Worm (Caenorhabditis elegans) whole organism, L1 larva: ENCODE data around the gene C06A1.6.

Experiments
- C04F5.9 ChIP-seq: sonication (generic microtip); optimal IDR thresholded peaks from 2 replicates; lab custom pipeline; 2016; ENCODE audit warnings: missing genetic modification characterization, missing compliant biosample characterization
- C16A3.4 ChIP-seq: fragments of 150-350 bp; optimal IDR thresholded peaks from 2 replicates; lab custom pipeline; 2014; ENCODE audit warnings: missing biosample characterization, missing genetic modification characterization
- C34B4.2 ChIP-seq: sonication (generic microtip); optimal IDR thresholded peaks from 2 replicates; lab custom pipeline; 2017; ENCODE audit warnings: mild to moderate bottlenecking, missing genetic modification characterization, missing compliant biosample characterization
- F16B12.6 ChIP-seq: fragments of 150-350 bp; optimal IDR thresholded peaks from 2 replicates; lab custom pipeline; 2014; ENCODE audit warnings: missing biosample characterization, missing genetic modification characterization
- aha-1 ChIP-seq: fragments of 150-350 bp; optimal IDR thresholded peaks from 2 replicates; lab custom pipeline; 2014; ENCODE audit warnings: missing biosample characterization, missing genetic modification characterization
- alr-1 ChIP-seq: fragments of 200-800 bp; sonication (Bioruptor generic); optimal IDR thresholded peaks from 2 replicates; lab custom pipeline; 2018; ENCODE audit warnings: borderline replicate concordance, mild to moderate bottlenecking, missing genetic modification characterization, missing compliant biosample characterization
- aly-2 ChIP-seq: fragments of 150-350 bp; optimal IDR thresholded peaks from 2 replicates; lab custom pipeline; 2014; ENCODE audit warnings: missing biosample characterization, missing genetic modification characterization
- ama-1 ChIP-seq: fragments of 150-350 bp; optimal IDR thresholded peaks from 2 replicates; lab custom pipeline; 2014
- blmp-1 ChIP-seq: fragments of 150-350 bp; optimal IDR thresholded peaks from 2 replicates; lab custom pipeline; 2014; ENCODE audit warnings: missing biosample characterization, missing genetic modification characterization
- ceh-63 ChIP-seq: fragments of 200-800 bp; sonication (Bioruptor generic); optimal IDR thresholded peaks from 2 replicates; lab custom pipeline; 2018; ENCODE audit warnings: mild to moderate bottlenecking, missing genetic modification characterization, missing compliant biosample characterization
- ceh-8 ChIP-seq: fragments of 200-800 bp; sonication (Bioruptor generic); optimal IDR thresholded peaks from 2 replicates; lab custom pipeline; 2018; ENCODE audit warnings: mild to moderate bottlenecking, missing genetic modification characterization, moderate library complexity, missing compliant biosample characterization
- ceh-82 ChIP-seq, 3 experiments: fragments of 150-350 bp in 1 of 3; sonication (generic microtip) in 2 of 3; optimal IDR thresholded peaks; 2 replicates each; lab custom pipeline; 2014 to 2017; ENCODE audit warnings: missing biosample characterization in 3 of 3, missing genetic modification characterization in 3 of 3
- ceh-88 ChIP-seq: fragments of 200-800 bp; sonication (Bioruptor generic); IDR thresholded peaks from 2 replicates; pipeline ENCODE4 v1.3.6; 2022; ENCODE audit warnings: missing genetic modification characterization, missing compliant biosample characterization
- ces-1 ChIP-seq: fragments of 150-350 bp; optimal IDR thresholded peaks from 2 replicates; lab custom pipeline; 2014; ENCODE audit warnings: missing biosample characterization, missing genetic modification reagents, missing genetic modification characterization
- dsc-1 ChIP-seq: sonication (generic microtip); optimal IDR thresholded peaks from 2 replicates; lab custom pipeline; 2016; ENCODE audit warnings: mild to moderate bottlenecking, missing genetic modification characterization, missing compliant biosample characterization
- elt-3 ChIP-seq, 6 experiments: fragments of 150-350 bp in 1 of 6; sonication (generic microtip); optimal IDR thresholded peaks; 2 replicates each; lab custom pipeline; 2017 to 2018; ENCODE audit warnings: missing biosample characterization in 6 of 6, missing genetic modification characterization in 6 of 6, inconsistent platforms in 1 of 6
- ets-5 ChIP-seq: fragments of 200-800 bp; sonication (Bioruptor generic); IDR thresholded peaks from 2 replicates; pipeline ENCODE4 v1.3.6; 2022; ENCODE audit warnings: missing genetic modification characterization, missing compliant biosample characterization
- fkh-4 ChIP-seq: sonication (generic microtip); optimal IDR thresholded peaks from 2 replicates; lab custom pipeline; 2016; ENCODE audit warnings: missing compliant biosample characterization, missing genetic modification characterization, borderline replicate concordance
- grh-1 ChIP-seq: fragments of 200-800 bp; sonication (Bioruptor generic); IDR thresholded peaks from 2 replicates; pipeline ENCODE4 v1.3.6; 2022; ENCODE audit warnings: missing genetic modification reagents, missing genetic modification characterization, missing compliant biosample characterization
- hlh-4 ChIP-seq: sonication (generic microtip); optimal IDR thresholded peaks from 2 replicates; lab custom pipeline; 2016; ENCODE audit warnings: mild to moderate bottlenecking, missing genetic modification characterization, missing compliant biosample characterization
- irx-1 ChIP-seq: sonication (generic microtip); optimal IDR thresholded peaks from 2 replicates; lab custom pipeline; 2016; ENCODE audit warnings: missing genetic modification characterization, missing compliant biosample characterization
- jun-1 ChIP-seq: fragments of 150-350 bp; optimal IDR thresholded peaks from 2 replicates; lab custom pipeline; 2014; ENCODE audit warnings: missing biosample characterization, missing genetic modification reagents, missing genetic modification characterization
- lin-13 ChIP-seq: fragments of 150-350 bp; optimal IDR thresholded peaks from 2 replicates; lab custom pipeline; 2014; ENCODE audit warnings: missing biosample characterization, missing genetic modification reagents, missing genetic modification characterization
- lin-14 ChIP-seq: fragments of 200-800 bp; sonication (Bioruptor generic); optimal IDR thresholded peaks from 2 replicates; lab custom pipeline; 2018; ENCODE audit warnings: mild to moderate bottlenecking, missing genetic modification characterization, moderate library complexity, missing compliant biosample characterization
- lin-39 ChIP-seq: fragments of 150-350 bp; optimal IDR thresholded peaks from 2 replicates; lab custom pipeline; 2014; ENCODE audit warnings: missing biosample characterization, missing genetic modification reagents, missing genetic modification characterization
- lir-3 ChIP-seq: sonication (generic microtip); optimal IDR thresholded peaks from 2 replicates; lab custom pipeline; 2016; ENCODE audit warnings: mild to moderate bottlenecking, missing genetic modification characterization, moderate library complexity, missing compliant biosample characterization; ENCODE audit not compliant: poor library complexity
- lsy-2 ChIP-seq, 2 experiments: fragments of 150-350 bp; optimal IDR thresholded peaks; 2 replicates each; lab custom pipeline; 2014; ENCODE audit warnings: missing biosample characterization in 2 of 2, missing genetic modification characterization in 2 of 2
- mab-9 ChIP-seq: fragments of 200-800 bp; sonication (Bioruptor generic); IDR thresholded peaks from 2 replicates; pipeline ENCODE4 v1.3.6; 2022; ENCODE audit warnings: missing genetic modification reagents, missing genetic modification characterization, missing compliant biosample characterization
- mdl-1 ChIP-seq, 2 experiments: fragments of 150-350 bp; optimal IDR thresholded peaks; 2 replicates each; lab custom pipeline; 2014 to 2017; ENCODE audit warnings: missing biosample characterization in 2 of 2, missing genetic modification characterization in 2 of 2, inconsistent platforms in 1 of 2
- mep-1 ChIP-seq: fragments of 150-350 bp; optimal IDR thresholded peaks from 2 replicates; lab custom pipeline; 2014; ENCODE audit warnings: missing biosample characterization, missing genetic modification characterization
- nhr-11 ChIP-seq: fragments of 150-350 bp; optimal IDR thresholded peaks from 2 replicates; lab custom pipeline; 2014; ENCODE audit warnings: missing biosample characterization, missing genetic modification characterization
- nhr-19 ChIP-seq: fragments of 200-800 bp; sonication (Bioruptor generic); conservative IDR thresholded peaks from 2 replicates; pipeline ENCODE4 v1.3.6; 2022; ENCODE audit warnings: missing genetic modification characterization, missing compliant biosample characterization
- nhr-20 ChIP-seq: sonication (generic microtip); optimal IDR thresholded peaks from 2 replicates; lab custom pipeline; 2016; ENCODE audit warnings: mild to moderate bottlenecking, missing genetic modification characterization, missing compliant biosample characterization
- nhr-237 ChIP-seq: fragments of 150-350 bp; optimal IDR thresholded peaks from 2 replicates; lab custom pipeline; 2014; ENCODE audit warnings: missing biosample characterization, missing genetic modification characterization
- nhr-47 ChIP-seq: sonication (generic microtip); optimal IDR thresholded peaks from 2 replicates; lab custom pipeline; 2016; ENCODE audit warnings: mild to moderate bottlenecking, missing genetic modification characterization, moderate library complexity, missing compliant biosample characterization
- nhr-71 ChIP-seq: sonication (generic microtip); optimal IDR thresholded peaks from 2 replicates; lab custom pipeline; 2016; ENCODE audit warnings: mild to moderate bottlenecking, missing genetic modification characterization, moderate library complexity, missing compliant biosample characterization
- nhr-77 ChIP-seq: fragments of 150-350 bp; optimal IDR thresholded peaks from 2 replicates; lab custom pipeline; 2014; ENCODE audit warnings: missing biosample characterization, missing genetic modification characterization
- nhr-84 ChIP-seq: sonication (generic microtip); optimal IDR thresholded peaks from 2 replicates; lab custom pipeline; 2017; ENCODE audit warnings: missing biosample characterization, missing genetic modification characterization
- nhr-85 ChIP-seq: sonication (generic microtip); peaks from one replicate; lab custom pipeline; 2016; ENCODE audit warnings: missing genetic modification characterization, inconsistent platforms, missing compliant biosample characterization
- pag-3 ChIP-seq: sonication (generic microtip); optimal IDR thresholded peaks from 2 replicates; lab custom pipeline; 2017; ENCODE audit warnings: missing genetic modification characterization, mild to moderate bottlenecking, missing compliant biosample characterization, antibody characterized with exemption, borderline replicate concordance; ENCODE audit not compliant: insufficient read depth
- pqm-1 ChIP-seq: sonication (generic microtip); optimal IDR thresholded peaks from 3 replicates; lab custom pipeline; 2017; ENCODE audit warnings: missing biosample characterization, missing genetic modification characterization
- skn-1 ChIP-seq: fragments of 150-350 bp; optimal IDR thresholded peaks from 2 replicates; lab custom pipeline; 2014; ENCODE audit warnings: missing biosample characterization, missing genetic modification characterization
- snu-23 ChIP-seq: sonication (generic microtip); optimal IDR thresholded peaks from 2 replicates; lab custom pipeline; 2016; ENCODE audit warnings: missing genetic modification characterization, missing compliant biosample characterization
- sox-4 ChIP-seq: sonication (generic microtip); optimal IDR thresholded peaks from 2 replicates; lab custom pipeline; 2016; ENCODE audit warnings: missing genetic modification characterization, missing compliant biosample characterization
- sptf-1 ChIP-seq: fragments of 150-350 bp; optimal IDR thresholded peaks from 2 replicates; lab custom pipeline; 2014; ENCODE audit warnings: missing biosample characterization, missing genetic modification characterization
- sup-37 ChIP-seq: fragments of 200-800 bp; sonication (Bioruptor generic); optimal IDR thresholded peaks from 2 replicates; lab custom pipeline; 2018; ENCODE audit warnings: mild to moderate bottlenecking, missing genetic modification characterization, missing compliant biosample characterization
- tbx-2 ChIP-seq: sonication (generic microtip); optimal IDR thresholded peaks from 2 replicates; lab custom pipeline; 2016; ENCODE audit warnings: missing genetic modification characterization, missing compliant biosample characterization
- unc-130 ChIP-seq: fragments of 150-350 bp; optimal IDR thresholded peaks from 2 replicates; lab custom pipeline; 2017; ENCODE audit warnings: missing biosample characterization, missing genetic modification characterization, inconsistent platforms
- unc-30 ChIP-seq: sonication (generic microtip); optimal IDR thresholded peaks from 2 replicates; lab custom pipeline; 2017; ENCODE audit warnings: missing biosample characterization, missing genetic modification characterization
- unc-62 ChIP-seq: fragments of 150-350 bp; optimal IDR thresholded peaks from 2 replicates; lab custom pipeline; 2014; ENCODE audit warnings: missing biosample characterization, missing genetic modification reagents, missing genetic modification characterization
- unc-86 ChIP-seq: sonication (generic microtip); optimal IDR thresholded peaks from 2 replicates; lab custom pipeline; 2016; ENCODE audit warnings: missing genetic modification characterization, missing compliant biosample characterization
- xbp-1 ChIP-seq: sonication (generic microtip); optimal IDR thresholded peaks from 2 replicates; lab custom pipeline; 2016; ENCODE audit warnings: missing genetic modification characterization, missing compliant biosample characterization
- zag-1 ChIP-seq: fragments of 150-350 bp; optimal IDR thresholded peaks from 2 replicates; lab custom pipeline; 2014; ENCODE audit warnings: missing biosample characterization, missing genetic modification characterization
- zip-4 ChIP-seq: fragments of 200-800 bp; sonication (Bioruptor generic); optimal IDR thresholded peaks from 2 replicates; lab custom pipeline; 2018; ENCODE audit warnings: mild to moderate bottlenecking, missing genetic modification characterization, moderate library complexity, missing compliant biosample characterization
- ztf-4 ChIP-seq: fragments of 150-350 bp; optimal IDR thresholded peaks from 2 replicates; lab custom pipeline; 2014; ENCODE audit warnings: missing biosample characterization, missing genetic modification characterization

C06A1.6 gene

ce11 chrII:10516375-10516774, 48.1 kb downstream of the C06A1.6 start:
- TF ChIP-seq blmp-1 (tag; lab: Kevin White, UChicago) = peak; percentile 74
- TF ChIP-seq lin-14 (GFP tag; lab: Kevin White, UChicago) = peak; percentile 71
- TF ChIP-seq lin-39 (tag; lab: Kevin White, UChicago) = no peak
- TF ChIP-seq snu-23 (GFP tag; lab: Kevin White, UChicago) = peak; percentile 49
- TF ChIP-seq unc-62 (GFP tag; lab: Kevin White, UChicago) = no peak
- no peak for TF ChIP-seq sup-37 (GFP tag; lab: Kevin White, UChicago)
- TF ChIP-seq pag-3 = no peak
- TF ChIP-seq irx-1 (tag; lab: Kevin White, UChicago) = no peak
- TF ChIP-seq ama-1 (lab: Kevin White, UChicago) = no peak
- no peak for TF ChIP-seq mab-9 (GFP tag; lab: Robert Waterston, UW)
- TF ChIP-seq sox-4 = no peak
- no peak for TF ChIP-seq aha-1 (tag; lab: Kevin White, UChicago)
- TF ChIP-seq unc-130 (tag; lab: Kevin White, UChicago) = no peak
- no peak for TF ChIP-seq zag-1
- peak in 1 of 2 experiments; percentile 25 for TF ChIP-seq lsy-2 (tag; optimal IDR thresholded peaks at IDR 0.05; lab: Kevin White, UChicago)
- TF ChIP-seq C16A3.4 = peak; percentile 14
- no peak for TF ChIP-seq C04F5.9 (tag; lab: Kevin White, UChicago)
- no peak for TF ChIP-seq fkh-4 (tag; lab: Kevin White, UChicago)
- TF ChIP-seq elt-3 (tag; optimal IDR thresholded peaks at IDR 0.05; lab: Kevin White, UChicago) = peak in 2 of 6 experiments; percentile 4 to 8
- no peak for TF ChIP-seq ces-1 (GFP tag; lab: Kevin White, UChicago)
- TF ChIP-seq nhr-20 (tag; lab: Kevin White, UChicago) = peak; percentile 48
- TF ChIP-seq unc-86 (tag; lab: Kevin White, UChicago) = no peak
- no peak for TF ChIP-seq F16B12.6
- TF ChIP-seq ets-5 (GFP tag; lab: Robert Waterston, UW) = no peak
- TF ChIP-seq nhr-237 = no peak
- no peak for TF ChIP-seq lir-3 (tag; lab: Kevin White, UChicago)
- peak; percentile 63 for TF ChIP-seq nhr-85 (tag; lab: Kevin White, UChicago)
- TF ChIP-seq mdl-1 (tag; optimal IDR thresholded peaks at IDR 0.05; lab: Kevin White, UChicago) = no peak
- TF ChIP-seq nhr-84 = no peak
- TF ChIP-seq xbp-1 (tag; lab: Kevin White, UChicago) = no peak
- no peak for TF ChIP-seq skn-1
- TF ChIP-seq jun-1 (tag; lab: Kevin White, UChicago) = no peak
- TF ChIP-seq tbx-2 = no peak
- no peak for TF ChIP-seq unc-30
- TF ChIP-seq aly-2 (tag; lab: Kevin White, UChicago) = no peak
- no peak for TF ChIP-seq ceh-88 (GFP tag; lab: Robert Waterston, UW)
- TF ChIP-seq nhr-47 (tag; lab: Kevin White, UChicago) = no peak
- no peak for TF ChIP-seq alr-1 (tag; lab: Kevin White, UChicago)
- TF ChIP-seq ceh-8 = no peak
- TF ChIP-seq zip-4 (GFP tag; lab: Kevin White, UChicago) = no peak
- TF ChIP-seq nhr-11 (tag; lab: Kevin White, UChicago) = no peak
- TF ChIP-seq nhr-77 = no peak
- no peak for TF ChIP-seq mep-1 (tag; lab: Kevin White, UChicago)
- TF ChIP-seq nhr-71 (tag; lab: Kevin White, UChicago) = peak; percentile 25
- no peak for TF ChIP-seq lin-13
- TF ChIP-seq C34B4.2 (tag; lab: Kevin White, UChicago) = no peak
- TF ChIP-seq ztf-4 (tag; lab: Kevin White, UChicago) = no peak
- TF ChIP-seq sptf-1 (tag; lab: Kevin White, UChicago) = no peak
- no peak for TF ChIP-seq nhr-19
- TF ChIP-seq ceh-82 (tag; optimal IDR thresholded peaks at IDR 0.05; lab: Kevin White, UChicago) = no peak
- TF ChIP-seq pqm-1 (tag; lab: Kevin White, UChicago) = no peak
- TF ChIP-seq ceh-63 (GFP tag; lab: Kevin White, UChicago) = no peak
- no peak for TF ChIP-seq grh-1
- no peak for TF ChIP-seq hlh-4
- TF ChIP-seq dsc-1 = no peak
